Fruit fly (Drosophila melanogaster): ENCODE measurements around the gene CG6664.

CG6664 gene

dm6 chr3L:16984813-16985387 lies 31.1 kb downstream of the CG6664 start:
- TF ChIP-seq CG15710 (tag; optimal IDR thresholded peaks at IDR 0.05) (no peak), Ets98B (GFP tag; IDR thresholded peaks at IDR 0.05) (no peak), rn (GFP tag; IDR thresholded peaks at IDR 0.05) (no peak), CG14655 (GFP tag; optimal IDR thresholded peaks at IDR 0.05) (no peak), Snoo (tag; optimal IDR thresholded peaks at IDR 0.05) (no peak), CG9948 (tag; optimal IDR thresholded peaks at IDR 0.05) (no peak), CG13204 (GFP tag; optimal IDR thresholded peaks at IDR 0.05) (no peak), Pif1B (GFP tag; optimal IDR thresholded peaks at IDR 0.05) (no peak), D1 (tag; optimal IDR thresholded peaks at IDR 0.05) (no peak), CG10348 (GFP tag; IDR thresholded peaks at IDR 0.05) (no peak), EcR (GFP tag; optimal IDR thresholded peaks at IDR 0.05) (no peak), CG8159 (tag; optimal IDR thresholded peaks at IDR 0.05) (no peak), CG17806 (tag; optimal IDR thresholded peaks at IDR 0.05) (no peak), Pif1A (GFP tag; optimal IDR thresholded peaks at IDR 0.05) (no peak), fd96Ca (GFP tag; IDR thresholded peaks at IDR 0.05) (no peak), CG4496 (GFP tag; IDR thresholded peaks at IDR 0.05) (no peak), CG32121 (GFP tag; IDR thresholded peaks at IDR 0.05) (no peak), CG8301 (tag; optimal IDR thresholded peaks at IDR 0.05) (no peak), CG12605 (GFP tag; IDR thresholded peaks at IDR 0.05) (no peak)

- TF ChIP-seq CG17806 (tag; optimal IDR thresholded peaks at IDR 0.05) (no peak), fd96Ca (GFP tag; IDR thresholded peaks at IDR 0.05) (no peak), CG12605 (GFP tag; IDR thresholded peaks at IDR 0.05) (no peak), D1 (tag; optimal IDR thresholded peaks at IDR 0.05) (no peak), CG32121 (GFP tag; IDR thresholded peaks at IDR 0.05) (no peak), CG15710 (tag; optimal IDR thresholded peaks at IDR 0.05) (no peak), CG8301 (tag; optimal IDR thresholded peaks at IDR 0.05) (no peak), CG4496 (GFP tag; IDR thresholded peaks at IDR 0.05) (no peak), CG9948 (tag; optimal IDR thresholded peaks at IDR 0.05) (no peak)
These were observed 31.9 kb downstream of the CG6664 start for dm6 chr3L:16984042-16984441.

dm6 chr3L:16981114-16981648 lies 34.8 kb downstream of the CG6664 start:
- TF ChIP-seq CG4496 (GFP tag; IDR thresholded peaks at IDR 0.05) (0 out of 3 replicates have a peak, but pooled peaks have one; percentile 9), EcR (GFP tag; optimal IDR thresholded peaks at IDR 0.05) (peak; percentile 27), Pif1A (GFP tag; optimal IDR thresholded peaks at IDR 0.05) (no peak)

DNA sequence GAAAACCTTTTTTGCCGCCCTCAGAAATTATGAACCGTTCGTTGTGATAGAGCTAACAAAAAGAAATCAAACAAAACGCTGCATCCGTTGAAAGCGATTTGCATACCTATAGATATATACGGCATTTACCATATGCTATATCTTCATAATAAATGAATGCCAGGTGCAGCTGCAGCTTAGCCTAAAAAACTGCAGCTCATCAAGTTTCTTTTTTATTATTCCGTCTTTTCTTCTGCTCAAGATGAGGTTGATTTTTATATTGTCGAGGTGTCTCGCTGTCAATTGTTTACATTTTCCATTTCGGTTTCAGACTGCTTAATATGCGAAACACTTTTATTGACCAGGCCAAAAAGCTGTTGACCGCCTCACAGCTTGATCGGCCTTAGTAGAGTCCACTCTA lies 37.6 kb downstream of the CG6664 start:
- no peak for TF ChIP-seq CG8301 (tag; optimal IDR thresholded peaks at IDR 0.05)
- TF ChIP-seq CG4496 (GFP tag; IDR thresholded peaks at IDR 0.05), result no peak
- no peak for TF ChIP-seq Snoo (tag; optimal IDR thresholded peaks at IDR 0.05)
- TF ChIP-seq CG34367 (tag; optimal IDR thresholded peaks at IDR 0.05), result no peak
- no peak for TF ChIP-seq EcR (GFP tag; optimal IDR thresholded peaks at IDR 0.05)
- no peak for TF ChIP-seq CG12605 (GFP tag; IDR thresholded peaks at IDR 0.05)

DNA sequence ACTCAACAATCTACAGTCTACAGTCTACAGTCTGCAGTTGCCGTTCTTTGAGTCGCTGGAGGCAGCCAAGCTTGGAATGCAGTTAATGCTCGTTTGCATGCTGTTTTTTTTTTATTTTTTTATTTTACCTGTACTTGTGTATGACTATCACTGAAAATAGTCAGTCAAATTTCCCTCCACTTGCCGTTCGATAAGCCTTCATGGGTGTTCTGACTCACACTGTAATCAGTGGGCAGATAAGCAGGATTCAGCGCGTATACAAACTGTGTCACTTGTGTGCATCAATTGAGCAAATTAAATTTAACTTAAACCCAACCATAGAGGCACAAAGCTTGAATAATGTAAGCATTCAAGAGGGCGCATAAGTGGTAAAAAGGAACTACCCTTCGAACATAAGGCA lies 38.7 kb downstream of the CG6664 start:
- TF ChIP-seq CG14655 (GFP tag; optimal IDR thresholded peaks at IDR 0.05) (no peak), CG17806 (tag; optimal IDR thresholded peaks at IDR 0.05) (no peak), CG34367 (tag; optimal IDR thresholded peaks at IDR 0.05) (no peak), CG12605 (GFP tag; IDR thresholded peaks at IDR 0.05) (no peak), CG15710 (tag; optimal IDR thresholded peaks at IDR 0.05) (no peak), CG8301 (tag; optimal IDR thresholded peaks at IDR 0.05) (no peak), rn (GFP tag; IDR thresholded peaks at IDR 0.05) (no peak), fd96Ca (GFP tag; IDR thresholded peaks at IDR 0.05) (no peak), CG9948 (tag; optimal IDR thresholded peaks at IDR 0.05) (no peak), CG8159 (tag; optimal IDR thresholded peaks at IDR 0.05) (no peak), D1 (tag; optimal IDR thresholded peaks at IDR 0.05) (no peak), CG10348 (GFP tag; IDR thresholded peaks at IDR 0.05) (no peak), EcR (GFP tag; optimal IDR thresholded peaks at IDR 0.05) (no peak), Pif1A (GFP tag; optimal IDR thresholded peaks at IDR 0.05) (no peak), Ets98B (GFP tag; IDR thresholded peaks at IDR 0.05) (no peak), gl (tag; optimal IDR thresholded peaks at IDR 0.05) (no peak), CG4496 (GFP tag; IDR thresholded peaks at IDR 0.05) (no peak), CG13204 (GFP tag; optimal IDR thresholded peaks at IDR 0.05) (no peak), Pif1B (GFP tag; optimal IDR thresholded peaks at IDR 0.05) (no peak)

- peak; percentile 38 for TF ChIP-seq Pif1B (GFP tag; optimal IDR thresholded peaks at IDR 0.05)
- peak; percentile 35 for TF ChIP-seq Ets98B (GFP tag; IDR thresholded peaks at IDR 0.05)
- no peak for TF ChIP-seq rn (GFP tag; IDR thresholded peaks at IDR 0.05)
- TF ChIP-seq CG17806 (tag; optimal IDR thresholded peaks at IDR 0.05), result peak; percentile 44
- TF ChIP-seq Snoo (tag; optimal IDR thresholded peaks at IDR 0.05), result peak; percentile 54
- TF ChIP-seq CG13204 (GFP tag; optimal IDR thresholded peaks at IDR 0.05), result peak; percentile 41
- peak; percentile 61; the same call in 2 of the 3 replicates for TF ChIP-seq fd96Ca (GFP tag; IDR thresholded peaks at IDR 0.05)
- peak; percentile 61 for TF ChIP-seq CG4496 (GFP tag; IDR thresholded peaks at IDR 0.05)
- TF ChIP-seq CG8159 (tag; optimal IDR thresholded peaks at IDR 0.05), result peak; percentile 82
- TF ChIP-seq Pif1A (GFP tag; optimal IDR thresholded peaks at IDR 0.05), result peak; percentile 67
- TF ChIP-seq CG12605 (GFP tag; IDR thresholded peaks at IDR 0.05), result no peak
- peak; percentile 76 for TF ChIP-seq CG8301 (tag; optimal IDR thresholded peaks at IDR 0.05)
- peak; percentile 21 for TF ChIP-seq EcR (GFP tag; optimal IDR thresholded peaks at IDR 0.05)
- TF ChIP-seq CG10348 (GFP tag; IDR thresholded peaks at IDR 0.05), result no peak
- no peak for TF ChIP-seq gl (tag; optimal IDR thresholded peaks at IDR 0.05)
- TF ChIP-seq CG14655 (GFP tag; optimal IDR thresholded peaks at IDR 0.05), result peak; percentile 91
- peak; percentile 72 for TF ChIP-seq CG15710 (tag; optimal IDR thresholded peaks at IDR 0.05)
- peak; percentile 63 for TF ChIP-seq CG34367 (tag; optimal IDR thresholded peaks at IDR 0.05)
- no peak for TF ChIP-seq CG32121 (GFP tag; IDR thresholded peaks at IDR 0.05)
- peak; percentile 40 for TF ChIP-seq D1 (tag; optimal IDR thresholded peaks at IDR 0.05)
- peak; percentile 58 for TF ChIP-seq CG9948 (tag; optimal IDR thresholded peaks at IDR 0.05)
These were observed 40.1 kb downstream of the CG6664 start for dm6 chr3L:16975638-16976528.

All from whole organism, pupa.